Worm (Caenorhabditis elegans) whole organism, late embryonic: Measurements from ENCODE around the gene K09C8.2.

Source experiments
- C08G9.2 ChIP-seq: sonication (generic microtip); optimal IDR thresholded peaks from 2 replicates; lab custom pipeline; 2016; ENCODE audit warnings: mild to moderate bottlenecking, missing genetic modification characterization, moderate library complexity, missing compliant biosample characterization
- C38D4.7 ChIP-seq: fragments of 200-800 bp; sonication (Bioruptor generic); optimal IDR thresholded peaks from 2 replicates; lab custom pipeline; 2018; ENCODE audit warnings: mild to moderate bottlenecking, missing genetic modification characterization, moderate library complexity, missing compliant biosample characterization
- F13H6.1 ChIP-seq: sonication (generic microtip); optimal IDR thresholded peaks from 2 replicates; lab custom pipeline; 2016; ENCODE audit warnings: missing genetic modification characterization, missing compliant biosample characterization
- K02D7.2 ChIP-seq: sonication (generic microtip); optimal IDR thresholded peaks from 2 replicates; lab custom pipeline; 2017; ENCODE audit warnings: mild to moderate bottlenecking, missing genetic modification characterization, missing compliant biosample characterization
- K09A11.1 ChIP-seq: sonication (generic microtip); optimal IDR thresholded peaks from 2 replicates; lab custom pipeline; 2017; ENCODE audit warnings: antibody characterized with exemption, mild to moderate bottlenecking, missing genetic modification characterization, missing compliant biosample characterization; ENCODE audit not compliant: insufficient read depth
- T23F11.4 ChIP-seq: fragments of 200-800 bp; sonication (Bioruptor generic); optimal IDR thresholded peaks from 2 replicates; lab custom pipeline; 2018; ENCODE audit warnings: mild to moderate bottlenecking, missing genetic modification characterization, missing compliant biosample characterization
- ahr-1 ChIP-seq: sonication (generic microtip); optimal IDR thresholded peaks from 2 replicates; lab custom pipeline; 2016; ENCODE audit warnings: missing genetic modification characterization, missing compliant biosample characterization
- ama-1 ChIP-seq: fragments of 150-350 bp; optimal IDR thresholded peaks from 2 replicates; lab custom pipeline; 2014
- ceh-19 ChIP-seq: fragments of 200-800 bp; sonication (Bioruptor generic); optimal IDR thresholded peaks from 2 replicates; lab custom pipeline; 2018; ENCODE audit warnings: mild to moderate bottlenecking, missing genetic modification characterization, missing compliant biosample characterization
- ceh-30 ChIP-seq: fragments of 150-350 bp; optimal IDR thresholded peaks from 2 replicates; lab custom pipeline; 2014; ENCODE audit warnings: missing biosample characterization, missing genetic modification characterization
- ceh-31 ChIP-seq: sonication (generic microtip); optimal IDR thresholded peaks from 2 replicates; lab custom pipeline; 2016; ENCODE audit warnings: missing genetic modification characterization, missing compliant biosample characterization
- ceh-34 ChIP-seq: sonication (generic microtip); optimal IDR thresholded peaks from 2 replicates; lab custom pipeline; 2016; ENCODE audit warnings: mild to moderate bottlenecking, missing genetic modification characterization, missing compliant biosample characterization
- ceh-6 ChIP-seq: fragments of 200-800 bp; sonication (Bioruptor generic); optimal IDR thresholded peaks from 2 replicates; lab custom pipeline; 2018; ENCODE audit warnings: mild to moderate bottlenecking, missing genetic modification characterization, missing compliant biosample characterization
- che-1 ChIP-seq: sonication (generic microtip); optimal IDR thresholded peaks from 2 replicates; lab custom pipeline; 2016; ENCODE audit warnings: mild to moderate bottlenecking, missing genetic modification characterization, missing compliant biosample characterization
- dmd-4 ChIP-seq: sonication (generic microtip); optimal IDR thresholded peaks from 2 replicates; lab custom pipeline; 2016; ENCODE audit warnings: borderline replicate concordance, missing genetic modification characterization, missing compliant biosample characterization
- dve-1 ChIP-seq: sonication (generic microtip); optimal IDR thresholded peaks from 2 replicates; lab custom pipeline; 2017; ENCODE audit warnings: antibody characterized with exemption, mild to moderate bottlenecking, missing genetic modification characterization, missing compliant biosample characterization
- eyg-1 ChIP-seq: sonication (generic microtip); optimal IDR thresholded peaks from 2 replicates; lab custom pipeline; 2016; ENCODE audit warnings: missing genotype, missing genetic modification characterization, missing compliant biosample characterization
- fax-1 ChIP-seq: sonication (generic microtip); optimal IDR thresholded peaks from 2 replicates; lab custom pipeline; 2016; ENCODE audit warnings: missing genotype, missing genetic modification characterization, missing compliant biosample characterization
- fkh-10 ChIP-seq: fragments of 150-350 bp; optimal IDR thresholded peaks from 2 replicates; lab custom pipeline; 2014; ENCODE audit warnings: missing biosample characterization, missing genetic modification reagents, missing genetic modification characterization
- fkh-6 ChIP-seq: sonication (generic microtip); optimal IDR thresholded peaks from 2 replicates; lab custom pipeline; 2016; ENCODE audit warnings: missing genetic modification characterization, missing compliant biosample characterization
- hlh-13 ChIP-seq: fragments of 200-800 bp; sonication (Bioruptor generic); optimal IDR thresholded peaks from 2 replicates; lab custom pipeline; 2018; ENCODE audit warnings: mild to moderate bottlenecking, missing genetic modification characterization, missing compliant biosample characterization
- hlh-15 ChIP-seq: sonication (generic microtip); optimal IDR thresholded peaks from 2 replicates; lab custom pipeline; 2016; ENCODE audit warnings: missing genetic modification characterization, missing compliant biosample characterization
- hlh-6 ChIP-seq: sonication (generic microtip); optimal IDR thresholded peaks from 2 replicates; lab custom pipeline; 2016; ENCODE audit warnings: missing genotype, missing genetic modification characterization, missing compliant biosample characterization
- madf-2 ChIP-seq: sonication (generic microtip); optimal IDR thresholded peaks from 2 replicates; lab custom pipeline; 2017; ENCODE audit warnings: missing genetic modification characterization, missing compliant biosample characterization
- nfya-1 ChIP-seq: sonication (generic microtip); optimal IDR thresholded peaks from 2 replicates; lab custom pipeline; 2017; ENCODE audit warnings: missing genetic modification characterization, mild to moderate bottlenecking, missing compliant biosample characterization, antibody characterized with exemption, moderate library complexity
- pag-3 ChIP-seq: sonication (generic microtip); optimal IDR thresholded peaks from 2 replicates; lab custom pipeline; 2016; ENCODE audit warnings: missing compliant biosample characterization, missing genetic modification characterization, borderline replicate concordance
- pax-1 ChIP-seq: fragments of 150-350 bp; optimal IDR thresholded peaks from 2 replicates; lab custom pipeline; 2014; ENCODE audit warnings: missing biosample characterization, missing genetic modification characterization
- pha-2 ChIP-seq: sonication (generic microtip); optimal IDR thresholded peaks from 2 replicates; lab custom pipeline; 2017; ENCODE audit warnings: mild to moderate bottlenecking, missing genetic modification characterization, missing compliant biosample characterization
- pros-1 ChIP-seq: fragments of 150-350 bp; optimal IDR thresholded peaks from 2 replicates; lab custom pipeline; 2014; ENCODE audit warnings: missing biosample characterization, missing genetic modification reagents, missing genetic modification characterization
- sdc-2 ChIP-seq: sonication (generic microtip); optimal IDR thresholded peaks from 2 replicates; lab custom pipeline; 2016; ENCODE audit warnings: missing genotype, missing genetic modification characterization, missing compliant biosample characterization
- ttx-3 ChIP-seq: sonication (generic microtip); optimal IDR thresholded peaks from 2 replicates; lab custom pipeline; 2016; ENCODE audit warnings: missing genetic modification reagents, missing genetic modification characterization, missing compliant biosample characterization
- unc-55 ChIP-seq: sonication (generic microtip); optimal IDR thresholded peaks from 2 replicates; lab custom pipeline; 2017; ENCODE audit warnings: missing biosample characterization, missing genetic modification reagents, missing genetic modification characterization
- zip-5 ChIP-seq: sonication (generic microtip); optimal IDR thresholded peaks from 2 replicates; lab custom pipeline; 2016; ENCODE audit warnings: missing genetic modification characterization, missing compliant biosample characterization

The K09C8.2 gene

DNA sequence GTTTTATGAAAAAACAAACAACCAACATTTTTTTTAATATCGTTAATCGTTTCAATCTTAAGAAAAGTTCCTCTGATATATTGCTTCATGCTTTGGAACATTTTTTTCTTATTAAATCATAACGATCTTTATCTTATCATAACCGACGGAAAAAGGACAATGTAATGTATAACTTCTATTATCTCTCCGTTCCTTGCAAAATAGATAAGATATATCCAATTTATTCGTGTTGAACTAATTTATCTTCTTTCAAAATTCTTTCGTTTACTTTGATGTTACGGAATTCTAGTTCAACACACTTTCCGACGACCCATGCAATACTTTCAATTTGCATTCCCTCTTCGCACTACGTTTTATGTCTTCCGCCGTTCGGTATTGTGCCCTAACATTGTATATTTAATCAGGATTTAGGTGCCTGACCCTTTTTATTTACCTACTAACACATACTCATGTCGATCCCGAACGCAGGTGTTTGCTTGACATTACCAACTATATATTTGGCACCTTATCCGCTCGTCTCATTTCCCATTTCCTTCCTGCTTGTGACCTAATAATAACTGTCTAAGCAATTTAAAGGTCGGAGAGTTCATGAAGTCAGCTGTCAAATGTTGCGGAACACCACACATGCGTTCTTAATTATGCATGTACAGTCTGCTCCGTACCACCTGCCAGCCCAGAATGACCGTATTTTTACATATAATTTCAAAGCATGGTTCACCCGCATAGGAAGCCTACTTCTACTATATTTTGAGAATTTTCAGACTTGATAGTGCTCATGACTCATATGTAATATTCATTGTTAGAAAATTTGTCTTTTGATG is 32.3 kb downstream of the K09C8.2 start:
- peak; percentile 16 for TF ChIP-seq pax-1 (tag; lab: Kevin White, UChicago)
- TF ChIP-seq fkh-10 (GFP tag; lab: Kevin White, UChicago), result no peak

DNA sequence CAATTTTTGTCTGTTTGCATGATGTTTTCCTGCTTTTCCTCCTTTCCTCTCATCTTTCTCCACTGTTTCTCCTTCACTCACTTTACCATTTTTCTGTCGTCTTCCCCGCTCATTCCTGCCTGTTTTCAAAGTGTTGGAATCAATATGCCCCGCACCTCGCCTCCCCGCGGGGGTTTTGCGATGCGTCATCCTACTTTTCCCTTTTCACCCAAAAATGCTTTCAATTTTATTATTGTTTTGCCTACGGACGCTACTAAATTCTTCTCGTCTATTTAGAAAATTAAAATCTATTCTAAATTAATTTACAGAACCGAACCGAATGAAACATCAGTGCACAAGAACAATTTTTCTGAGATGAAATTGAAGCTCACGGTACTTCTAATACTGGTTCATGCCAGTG is 32.9 kb downstream of the K09C8.2 start, which contains the start of gene ver-3:
Gene ver-3, plus strand, starts transcription at position 301 of the 400 bp plus-strand sequence.
- TF ChIP-seq zip-5 (no peak), pros-1 (no peak), hlh-15 (tag; lab: Kevin White, UChicago) (no peak), eyg-1 (no peak), F13H6.1 (tag; lab: Kevin White, UChicago) (no peak), sdc-2 (tag; lab: Kevin White, UChicago) (no peak), ahr-1 (tag; lab: Kevin White, UChicago) (no peak), nfya-1 (tag; lab: Kevin White, UChicago) (no peak), fkh-10 (GFP tag; lab: Kevin White, UChicago) (no peak), C38D4.7 (GFP tag; lab: Kevin White, UChicago) (no peak)

DNA sequence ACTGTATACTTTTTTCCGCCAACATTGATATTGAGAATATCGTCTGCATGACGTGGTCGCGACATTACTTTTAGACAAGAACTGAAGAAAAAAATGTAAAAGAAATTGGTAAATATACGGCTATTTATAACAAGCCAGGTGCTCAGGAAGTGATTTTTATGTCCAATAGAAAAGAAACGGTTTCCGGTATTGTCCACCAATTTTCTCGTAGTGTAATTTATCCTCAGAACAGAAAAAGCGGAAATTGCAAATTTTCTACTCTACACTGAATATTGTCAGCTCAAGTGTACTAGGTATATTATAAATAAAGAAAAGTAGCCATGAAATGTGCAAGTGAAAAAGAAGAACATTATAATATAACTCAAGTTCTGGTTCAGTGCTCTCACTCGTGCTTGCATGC is 39.9 kb downstream of the K09C8.2 start, which contains the start of gene F59F3.6:
Gene F59F3.6, minus strand, starts transcription at position 101 of the 400 bp plus-strand sequence.
- TF ChIP-seq pag-3 (tag; lab: Kevin White, UChicago), result no peak
- TF ChIP-seq ama-1 (lab: Kevin White, UChicago), result no peak
- no peak for TF ChIP-seq fax-1 (tag; lab: Kevin White, UChicago)
- no peak for TF ChIP-seq dve-1
- no peak for TF ChIP-seq dmd-4 (tag; lab: Kevin White, UChicago)
- no peak for TF ChIP-seq nfya-1 (tag; lab: Kevin White, UChicago)
- no peak for TF ChIP-seq T23F11.4
- no peak for TF ChIP-seq unc-55 (GFP tag; lab: Kevin White, UChicago)
- TF ChIP-seq C38D4.7 (GFP tag; lab: Kevin White, UChicago), result no peak
- no peak for TF ChIP-seq fkh-6 (tag; lab: Kevin White, UChicago)
- no peak for TF ChIP-seq K02D7.2 (tag; lab: Kevin White, UChicago)
- no peak for TF ChIP-seq ceh-31 (tag; lab: Kevin White, UChicago)
- TF ChIP-seq ceh-19 (GFP tag; lab: Kevin White, UChicago), result no peak
- TF ChIP-seq pha-2, result no peak
- TF ChIP-seq ceh-6 (GFP tag; lab: Kevin White, UChicago), result no peak

DNA sequence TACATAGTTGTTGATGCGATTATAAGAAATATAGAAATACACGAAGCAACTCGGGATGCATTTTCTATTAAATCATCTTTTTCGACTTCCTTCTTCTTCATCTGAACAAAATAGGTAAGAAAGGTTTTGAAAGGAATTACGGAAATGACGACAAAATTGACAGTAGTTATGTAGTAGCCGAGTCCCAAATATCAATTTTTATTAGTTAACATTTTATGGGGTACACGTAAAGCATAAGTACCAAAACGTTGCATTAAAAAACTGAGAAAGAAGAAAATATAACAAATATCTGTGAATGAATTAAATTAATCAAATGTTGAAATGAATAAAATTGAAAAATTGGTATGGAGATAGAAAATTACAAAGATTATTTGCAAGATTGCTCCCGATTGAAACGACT is 42.5 kb downstream of the K09C8.2 start, which contains the start of gene col-177:
Gene col-177, minus strand, starts transcription at position 101 of the 400 bp plus-strand sequence.
- TF ChIP-seq madf-2 (tag; lab: Kevin White, UChicago) (no peak), hlh-13 (GFP tag; lab: Kevin White, UChicago) (no peak), ttx-3 (tag; lab: Kevin White, UChicago) (no peak), ceh-30 (tag; lab: Kevin White, UChicago) (no peak), T23F11.4 (no peak), hlh-6 (tag; lab: Kevin White, UChicago) (no peak), C08G9.2 (no peak)

DNA sequence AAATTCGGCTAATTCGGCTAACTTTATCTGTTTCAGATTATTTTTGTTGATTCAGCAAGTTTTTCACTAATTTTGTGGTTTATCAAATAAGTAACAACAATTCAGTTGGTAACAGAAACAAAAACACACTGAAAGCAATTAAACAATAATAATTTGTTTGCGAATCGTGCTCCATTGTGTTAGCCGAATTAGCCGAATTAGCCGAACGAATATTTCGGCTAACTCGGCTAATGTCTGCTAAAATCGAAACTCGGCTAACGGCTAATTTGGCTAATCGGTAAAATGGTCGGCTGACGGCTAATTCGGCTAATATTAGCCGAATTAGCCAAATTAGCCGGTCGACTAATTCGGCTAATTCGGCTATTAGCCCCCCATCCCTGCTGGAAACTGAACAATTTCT is 44.5 kb downstream of the K09C8.2 start:
- TF ChIP-seq ceh-34 (tag; lab: Kevin White, UChicago), result no peak
- TF ChIP-seq K09A11.1 (tag; lab: Kevin White, UChicago), result peak; percentile 59
- TF ChIP-seq che-1 (tag; lab: Kevin White, UChicago), result no peak
- no peak for TF ChIP-seq hlh-6 (tag; lab: Kevin White, UChicago)
